Fruit fly (Drosophila melanogaster) whole organism, pupa: Measurements from ENCODE around the gene jar.

ENCODE experiments used
- CG10348 ChIP-seq: fragments of 200-800 bp; sonication (Bioruptor generic); IDR thresholded peaks from 2 replicates; pipeline ENCODE4 v1.3.6; 2022; ENCODE audit warnings: missing biosample characterization, missing genetic modification characterization
- CG12605 ChIP-seq: fragments of 200-800 bp; sonication (Bioruptor generic); IDR thresholded peaks from 2 replicates; pipeline ENCODE4 v1.3.6; 2022; ENCODE audit warnings: missing biosample characterization, missing genetic modification characterization
- CG13204 ChIP-seq: fragments of 200-800 bp; sonication (Bioruptor generic); optimal IDR thresholded peaks from 2 replicates; lab custom pipeline; 2018; ENCODE audit warnings: missing biosample characterization, mild to moderate bottlenecking, missing genetic modification characterization, moderate library complexity
- CG14655 ChIP-seq: fragments of 200-800 bp; sonication (Bioruptor generic); optimal IDR thresholded peaks from 3 replicates; lab custom pipeline; 2017; ENCODE audit warnings: mild to moderate bottlenecking, missing biosample characterization, missing genetic modification reagents, missing genetic modification characterization
- CG15710 ChIP-seq: fragments of 200-800 bp; sonication (Bioruptor generic); optimal IDR thresholded peaks from 2 replicates; lab custom pipeline; 2018; ENCODE audit warnings: missing biosample characterization, mild to moderate bottlenecking, missing genetic modification characterization, moderate library complexity
- CG17806 ChIP-seq: fragments of 200-800 bp; sonication (Bioruptor generic); optimal IDR thresholded peaks from 2 replicates; lab custom pipeline; 2018; ENCODE audit warnings: missing biosample characterization, mild to moderate bottlenecking, missing genetic modification characterization, moderate library complexity
- CG32121 ChIP-seq: fragments of 200-800 bp; sonication (Bioruptor generic); IDR thresholded peaks from 2 replicates; pipeline ENCODE4 v1.3.6; 2022; ENCODE audit warnings: missing biosample characterization, missing genetic modification characterization
- CG34367 ChIP-seq: fragments of 200-800 bp; sonication (Bioruptor generic); optimal IDR thresholded peaks from 2 replicates; lab custom pipeline; 2018; ENCODE audit warnings: missing biosample characterization, mild to moderate bottlenecking, missing genetic modification characterization
- CG4496 ChIP-seq: fragments of 200-800 bp; sonication (Bioruptor generic); IDR thresholded peaks from 3 replicates; pipeline ENCODE4 v1.3.6; 2022; ENCODE audit warnings: missing biosample characterization, missing genetic modification characterization
- CG8159 ChIP-seq: fragments of 200-800 bp; sonication (Bioruptor generic); optimal IDR thresholded peaks from 3 replicates; lab custom pipeline; 2018; ENCODE audit warnings: missing biosample characterization, mild to moderate bottlenecking, missing genetic modification characterization, moderate library complexity
- CG8301 ChIP-seq: fragments of 200-800 bp; sonication (Bioruptor generic); optimal IDR thresholded peaks from 2 replicates; lab custom pipeline; 2018; ENCODE audit warnings: missing biosample characterization, mild to moderate bottlenecking, missing genetic modification characterization
- CG9948 ChIP-seq: fragments of 200-800 bp; sonication (Bioruptor generic); optimal IDR thresholded peaks from 2 replicates; lab custom pipeline; 2018; ENCODE audit warnings: missing biosample characterization, mild to moderate bottlenecking, missing genetic modification characterization, moderate library complexity
- EcR ChIP-seq: fragments of 200-800 bp; sonication (Bioruptor generic); optimal IDR thresholded peaks from 3 replicates; lab custom pipeline; 2019; ENCODE audit warnings: missing biosample characterization, missing genetic modification characterization, mild to moderate bottlenecking, moderate library complexity, missing genetic modification reagents
- Ets98B ChIP-seq: fragments of 200-800 bp; sonication (Bioruptor generic); IDR thresholded peaks from 2 replicates; pipeline ENCODE4 v1.3.6; 2022; ENCODE audit warnings: missing biosample characterization, missing genetic modification characterization
- Pif1A ChIP-seq: fragments of 200-800 bp; sonication (Bioruptor generic); optimal IDR thresholded peaks from 3 replicates; lab custom pipeline; 2016; ENCODE audit warnings: missing biosample characterization, missing genetic modification characterization
- Pif1B ChIP-seq: fragments of 200-800 bp; sonication (Bioruptor generic); optimal IDR thresholded peaks from 3 replicates; lab custom pipeline; 2016; ENCODE audit warnings: missing biosample characterization, missing genetic modification characterization
- Snoo ChIP-seq: fragments of 200-800 bp; sonication (Bioruptor generic); optimal IDR thresholded peaks from 3 replicates; lab custom pipeline; 2017; ENCODE audit warnings: missing biosample characterization, mild to moderate bottlenecking, missing genetic modification characterization, inconsistent platforms
- fd96Ca ChIP-seq: fragments of 200-800 bp; sonication (Bioruptor generic); IDR thresholded peaks from 3 replicates; pipeline ENCODE4 v1.3.6; 2022; ENCODE audit warnings: missing biosample characterization, missing genetic modification characterization
- gl ChIP-seq: fragments of 200-800 bp; sonication (Bioruptor generic); optimal IDR thresholded peaks from 2 replicates; lab custom pipeline; 2018; ENCODE audit warnings: missing biosample characterization, mild to moderate bottlenecking, missing genetic modification characterization
- rn ChIP-seq: fragments of 200-800 bp; sonication (Bioruptor generic); IDR thresholded peaks from 2 replicates; pipeline ENCODE4 v1.3.6; 2022; ENCODE audit warnings: missing biosample characterization, missing genetic modification characterization

jar gene

dm6 chr3R:24233366-24234161 is 37.5 kb downstream of the jar start:
- TF ChIP-seq Pif1A (GFP tag; lab: Kevin White, UChicago) (no peak), CG4496 (peak; percentile 76; the same call in 2 of the 3 replicates), rn (GFP tag; lab: Robert Waterston, UW) (no peak), CG12605 (GFP tag; lab: Robert Waterston, UW) (no peak), Snoo (tag; lab: Kevin White, UChicago) (no peak), CG10348 (GFP tag; lab: Robert Waterston, UW) (no peak), fd96Ca (GFP tag; lab: Robert Waterston, UW) (no peak; the same call in 2 of the 3 replicates), CG15710 (tag; lab: Kevin White, UChicago) (peak; percentile 16), EcR (no peak), CG34367 (no peak), CG32121 (GFP tag; lab: Robert Waterston, UW) (no peak), CG9948 (tag; lab: Kevin White, UChicago) (peak; percentile 8), Pif1B (GFP tag; lab: Kevin White, UChicago) (no peak)

dm6 chr3R:24231914-24232313 is 39.1 kb downstream of the jar start:
- TF ChIP-seq Snoo (tag; lab: Kevin White, UChicago) (no peak), CG34367 (no peak), Ets98B (GFP tag; lab: Robert Waterston, UW) (no peak), fd96Ca (GFP tag; lab: Robert Waterston, UW) (0 out of 3 replicates have a peak, but pooled peaks have one; percentile 10)

dm6 chr3R:24231206-24231502 is 39.9 kb downstream of the jar start:
- TF ChIP-seq EcR (peak; percentile 41), Pif1B (GFP tag; lab: Kevin White, UChicago) (no peak), fd96Ca (GFP tag; lab: Robert Waterston, UW) (peak; percentile 31; the same call in 1 of the 3 replicates), CG4496 (no peak)

- TF ChIP-seq Snoo (tag; lab: Kevin White, UChicago) = peak; percentile 81
- TF ChIP-seq CG34367 = peak; percentile 67
- peak; percentile 20 for TF ChIP-seq Ets98B (GFP tag; lab: Robert Waterston, UW)
- no peak for TF ChIP-seq CG8301
- 0 out of 2 replicates have a peak, but pooled peaks have one; percentile 6 for TF ChIP-seq CG12605 (GFP tag; lab: Robert Waterston, UW)
- TF ChIP-seq Pif1B (GFP tag; lab: Kevin White, UChicago) = no peak
- TF ChIP-seq Pif1A (GFP tag; lab: Kevin White, UChicago) = peak; percentile 30
- peak; percentile 43 for TF ChIP-seq CG15710 (tag; lab: Kevin White, UChicago)
- TF ChIP-seq gl (tag; lab: Kevin White, UChicago) = peak; percentile 37
- no peak for TF ChIP-seq CG10348 (GFP tag; lab: Robert Waterston, UW)
- peak; percentile 33 for TF ChIP-seq CG8159
- peak; percentile 75 for TF ChIP-seq CG4496
Measured at dm6 chr3R:24230423-24231205, 40.4 kb downstream of the jar start, which contains the start of gene mask. Gene mask (plus strand): TSS chr3R:24230562.

dm6 chr3R:24229870-24230422 is 41.1 kb downstream of the jar start, which contains the start of gene Spase22-23:
Gene Spase22-23 (minus strand): TSS chr3R:24230035.
- no peak for TF ChIP-seq CG4496
- TF ChIP-seq CG15710 (tag; lab: Kevin White, UChicago) = no peak
- no peak for TF ChIP-seq CG34367
- TF ChIP-seq CG9948 (tag; lab: Kevin White, UChicago) = no peak
- TF ChIP-seq CG13204 (GFP tag; lab: Kevin White, UChicago) = no peak
- no peak for TF ChIP-seq Snoo (tag; lab: Kevin White, UChicago)
- no peak for TF ChIP-seq CG14655
- TF ChIP-seq CG32121 (GFP tag; lab: Robert Waterston, UW) = no peak
- no peak for TF ChIP-seq CG12605 (GFP tag; lab: Robert Waterston, UW)
- no peak for TF ChIP-seq CG8159
- TF ChIP-seq CG10348 (GFP tag; lab: Robert Waterston, UW) = no peak
- TF ChIP-seq EcR = no peak

dm6 chr3R:24228675-24229074 is 42.4 kb downstream of the jar start, which contains the start of gene Acp95EF:
Gene Acp95EF (plus strand): TSS chr3R:24228975.
- TF ChIP-seq CG8159 (no peak), gl (tag; lab: Kevin White, UChicago) (no peak), Ets98B (GFP tag; lab: Robert Waterston, UW) (no peak), rn (GFP tag; lab: Robert Waterston, UW) (no peak), Pif1A (GFP tag; lab: Kevin White, UChicago) (no peak), fd96Ca (GFP tag; lab: Robert Waterston, UW) (no peak), Pif1B (GFP tag; lab: Kevin White, UChicago) (no peak), CG12605 (GFP tag; lab: Robert Waterston, UW) (no peak), CG9948 (tag; lab: Kevin White, UChicago) (no peak), CG32121 (GFP tag; lab: Robert Waterston, UW) (no peak), CG34367 (no peak), CG17806 (no peak), CG4496 (no peak), CG15710 (tag; lab: Kevin White, UChicago) (no peak), CG14655 (no peak), EcR (no peak), CG8301 (no peak), Snoo (tag; lab: Kevin White, UChicago) (no peak)
- TF ChIP-seq, all 21 proteins: peak for 0
